Worm (Caenorhabditis elegans) whole organism, midembryonic: Measurements from ENCODE around the gene del-10.

Experiments used
- cog-1 ChIP-seq: sonication (generic microtip); optimal IDR thresholded peaks from 2 replicates; lab custom pipeline; 2016; ENCODE audit warnings: missing genetic modification characterization, missing compliant biosample characterization
- ztf-23 ChIP-seq: fragments of 200-800 bp; sonication (Bioruptor generic); IDR thresholded peaks from 2 replicates; pipeline ENCODE4 v1.3.6; 2022; ENCODE audit warnings: missing genetic modification reagents, missing genetic modification characterization, missing compliant biosample characterization
- ztf-29 ChIP-seq: fragments of 200-800 bp; sonication (Bioruptor generic); IDR thresholded peaks from 2 replicates; pipeline ENCODE4 v1.3.6; 2022; ENCODE audit warnings: missing genetic modification reagents, missing genetic modification characterization, missing compliant biosample characterization

- TF ChIP-seq ztf-29 (no peak), cog-1 (tag; lab: Kevin White, UChicago) (no peak), ztf-23 (GFP tag; lab: Robert Waterston, UW) (no peak)
Observed at ce11 chrII:6484876-6485526, 3.1 kb upstream of the del-10 start, which contains the start of the genes lido-16 and plpp-1.2.
